Fruit fly (Drosophila melanogaster): ENCODE measurements around the gene CG32984.

DNA sequence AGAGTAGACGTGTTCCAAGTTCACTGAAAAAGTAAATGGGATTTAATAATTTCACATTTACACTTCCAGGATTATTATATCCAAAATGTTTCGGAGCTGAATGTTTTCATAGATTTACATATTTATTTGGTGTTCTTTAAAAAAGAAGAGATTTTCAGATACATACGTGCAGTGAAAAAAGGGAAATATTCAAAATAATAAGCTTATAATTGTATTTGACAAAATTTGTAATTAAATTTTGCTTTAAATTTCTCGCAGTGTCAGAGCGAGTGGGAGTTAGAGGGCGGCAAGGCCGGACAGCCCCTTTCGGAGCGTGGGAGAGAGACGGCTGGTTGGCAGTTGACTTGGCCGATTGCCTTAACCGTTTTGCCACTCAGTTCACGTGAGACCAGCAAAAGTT is 27.8 kb upstream of the CG32984 start, which contains the start of gene Tsp29Fb:
- TF ChIP-seq CG10348 (GFP tag; IDR thresholded peaks at IDR 0.05), result no peak
- no peak for TF ChIP-seq EcR (GFP tag; optimal IDR thresholded peaks at IDR 0.05)
- TF ChIP-seq CG17806 (tag; optimal IDR thresholded peaks at IDR 0.05), result no peak
- peak; percentile 62 for TF ChIP-seq Snoo (tag; optimal IDR thresholded peaks at IDR 0.05)
- TF ChIP-seq CG13204 (GFP tag; optimal IDR thresholded peaks at IDR 0.05), result no peak
- TF ChIP-seq CG8301 (tag; optimal IDR thresholded peaks at IDR 0.05), result no peak
- no peak for TF ChIP-seq CG34367 (tag; optimal IDR thresholded peaks at IDR 0.05)
- no peak for TF ChIP-seq CG9948 (tag; optimal IDR thresholded peaks at IDR 0.05)

Data from whole organism, pupa.